Worm (Caenorhabditis elegans) whole organism, late embryonic: ENCODE results near the gene vit-6.

Experiments used
- C08G9.2 ChIP-seq: sonication (generic microtip); optimal IDR thresholded peaks from 2 replicates; lab custom pipeline; 2016; ENCODE audit warnings: mild to moderate bottlenecking, missing genetic modification characterization, moderate library complexity, missing compliant biosample characterization
- C38D4.7 ChIP-seq: fragments of 200-800 bp; sonication (Bioruptor generic); optimal IDR thresholded peaks from 2 replicates; lab custom pipeline; 2018; ENCODE audit warnings: mild to moderate bottlenecking, missing genetic modification characterization, moderate library complexity, missing compliant biosample characterization
- K02D7.2 ChIP-seq: sonication (generic microtip); optimal IDR thresholded peaks from 2 replicates; lab custom pipeline; 2017; ENCODE audit warnings: mild to moderate bottlenecking, missing genetic modification characterization, missing compliant biosample characterization
- K09A11.1 ChIP-seq: sonication (generic microtip); optimal IDR thresholded peaks from 2 replicates; lab custom pipeline; 2017; ENCODE audit warnings: antibody characterized with exemption, mild to moderate bottlenecking, missing genetic modification characterization, missing compliant biosample characterization; ENCODE audit not compliant: insufficient read depth
- T23F11.4 ChIP-seq: fragments of 200-800 bp; sonication (Bioruptor generic); optimal IDR thresholded peaks from 2 replicates; lab custom pipeline; 2018; ENCODE audit warnings: mild to moderate bottlenecking, missing genetic modification characterization, missing compliant biosample characterization
- Y22D7AL.16 ChIP-seq: sonication (generic microtip); optimal IDR thresholded peaks from 2 replicates; lab custom pipeline; 2016; ENCODE audit warnings: missing genetic modification characterization, missing compliant biosample characterization
- ahr-1 ChIP-seq: sonication (generic microtip); optimal IDR thresholded peaks from 2 replicates; lab custom pipeline; 2016; ENCODE audit warnings: missing genetic modification characterization, missing compliant biosample characterization
- ama-1 ChIP-seq: fragments of 150-350 bp; optimal IDR thresholded peaks from 2 replicates; lab custom pipeline; 2014
- ceh-18 ChIP-seq: sonication (generic microtip); optimal IDR thresholded peaks from 2 replicates; lab custom pipeline; 2016; ENCODE audit warnings: missing genetic modification characterization, missing compliant biosample characterization
- ceh-19 ChIP-seq: fragments of 200-800 bp; sonication (Bioruptor generic); optimal IDR thresholded peaks from 2 replicates; lab custom pipeline; 2018; ENCODE audit warnings: mild to moderate bottlenecking, missing genetic modification characterization, missing compliant biosample characterization
- ceh-2 ChIP-seq: sonication (generic microtip); optimal IDR thresholded peaks from 2 replicates; lab custom pipeline; 2016; ENCODE audit warnings: missing genotype, missing genetic modification characterization, missing compliant biosample characterization
- ceh-22 ChIP-seq: sonication (generic microtip); optimal IDR thresholded peaks from 2 replicates; lab custom pipeline; 2017; ENCODE audit warnings: missing biosample characterization, missing genetic modification characterization
- ceh-48 ChIP-seq: sonication (generic microtip); optimal IDR thresholded peaks from 2 replicates; lab custom pipeline; 2016; ENCODE audit warnings: missing genetic modification characterization, inconsistent platforms, missing compliant biosample characterization
- che-1 ChIP-seq: sonication (generic microtip); optimal IDR thresholded peaks from 2 replicates; lab custom pipeline; 2016; ENCODE audit warnings: mild to moderate bottlenecking, missing genetic modification characterization, missing compliant biosample characterization
- elt-2 ChIP-seq: sonication (generic microtip); optimal IDR thresholded peaks from 2 replicates; lab custom pipeline; 2016; ENCODE audit warnings: missing genetic modification reagents, missing genetic modification characterization, missing compliant biosample characterization
- ets-4 ChIP-seq: sonication (generic microtip); optimal IDR thresholded peaks from 2 replicates; lab custom pipeline; 2016; ENCODE audit warnings: missing genetic modification characterization, missing compliant biosample characterization
- fax-1 ChIP-seq: sonication (generic microtip); optimal IDR thresholded peaks from 2 replicates; lab custom pipeline; 2016; ENCODE audit warnings: missing genotype, missing genetic modification characterization, missing compliant biosample characterization
- fkh-10 ChIP-seq: fragments of 150-350 bp; optimal IDR thresholded peaks from 2 replicates; lab custom pipeline; 2014; ENCODE audit warnings: missing biosample characterization, missing genetic modification reagents, missing genetic modification characterization
- hlh-13 ChIP-seq: fragments of 200-800 bp; sonication (Bioruptor generic); optimal IDR thresholded peaks from 2 replicates; lab custom pipeline; 2018; ENCODE audit warnings: mild to moderate bottlenecking, missing genetic modification characterization, missing compliant biosample characterization
- hlh-8 ChIP-seq: sonication (generic microtip); optimal IDR thresholded peaks from 2 replicates; lab custom pipeline; 2016; ENCODE audit warnings: missing genotype, missing genetic modification characterization, missing compliant biosample characterization
- lim-6 ChIP-seq: sonication (generic microtip); optimal IDR thresholded peaks from 2 replicates; lab custom pipeline; 2016; ENCODE audit warnings: missing genetic modification characterization, missing compliant biosample characterization
- lin-11 ChIP-seq: fragments of 200-800 bp; sonication (Bioruptor generic); optimal IDR thresholded peaks from 2 replicates; lab custom pipeline; 2018; ENCODE audit warnings: mild to moderate bottlenecking, missing genetic modification characterization, missing compliant biosample characterization
- madf-2 ChIP-seq: sonication (generic microtip); optimal IDR thresholded peaks from 2 replicates; lab custom pipeline; 2017; ENCODE audit warnings: missing genetic modification characterization, missing compliant biosample characterization
- nhr-232 ChIP-seq: sonication (generic microtip); optimal IDR thresholded peaks from 2 replicates; lab custom pipeline; 2016; ENCODE audit warnings: missing genetic modification characterization, missing compliant biosample characterization
- npax-4 ChIP-seq: sonication (generic microtip); optimal IDR thresholded peaks from 2 replicates; lab custom pipeline; 2016; ENCODE audit warnings: missing genetic modification characterization, missing compliant biosample characterization
- odd-2 ChIP-seq: sonication (generic microtip); optimal IDR thresholded peaks from 2 replicates; lab custom pipeline; 2017; ENCODE audit warnings: antibody characterized with exemption, mild to moderate bottlenecking, missing genetic modification characterization, missing compliant biosample characterization
- pag-3 ChIP-seq: sonication (generic microtip); optimal IDR thresholded peaks from 2 replicates; lab custom pipeline; 2016; ENCODE audit warnings: missing compliant biosample characterization, missing genetic modification characterization, borderline replicate concordance
- pha-2 ChIP-seq: sonication (generic microtip); optimal IDR thresholded peaks from 2 replicates; lab custom pipeline; 2017; ENCODE audit warnings: mild to moderate bottlenecking, missing genetic modification characterization, missing compliant biosample characterization
- pqm-1 ChIP-seq: sonication (generic microtip); optimal IDR thresholded peaks from 2 replicates; lab custom pipeline; 2016; ENCODE audit warnings: missing genetic modification characterization, missing compliant biosample characterization
- sox-2 ChIP-seq: fragments of 200-800 bp; sonication (Bioruptor generic); IDR thresholded peaks from 2 replicates; pipeline ENCODE4 v1.3.6; 2022; ENCODE audit warnings: missing genetic modification reagents, missing genetic modification characterization, missing compliant biosample characterization
- syd-9 ChIP-seq: sonication (generic microtip); optimal IDR thresholded peaks from 2 replicates; lab custom pipeline; 2016; ENCODE audit warnings: mild to moderate bottlenecking, missing genetic modification characterization, moderate library complexity, missing compliant biosample characterization
- tbx-2 ChIP-seq: sonication (generic microtip); optimal IDR thresholded peaks from 2 replicates; lab custom pipeline; 2016; ENCODE audit warnings: missing genetic modification characterization, missing compliant biosample characterization
- tbx-7 ChIP-seq: sonication (generic microtip); optimal IDR thresholded peaks from 2 replicates; lab custom pipeline; 2016; ENCODE audit warnings: missing genotype, missing genetic modification characterization, missing compliant biosample characterization
- unc-42 ChIP-seq: sonication (generic microtip); optimal IDR thresholded peaks from 2 replicates; lab custom pipeline; 2016; ENCODE audit warnings: missing genotype, missing genetic modification characterization, missing compliant biosample characterization
- unc-55 ChIP-seq: sonication (generic microtip); optimal IDR thresholded peaks from 2 replicates; lab custom pipeline; 2017; ENCODE audit warnings: missing biosample characterization, missing genetic modification reagents, missing genetic modification characterization
- ztf-16 ChIP-seq: sonication (generic microtip); optimal IDR thresholded peaks from 2 replicates; lab custom pipeline; 2017; ENCODE audit warnings: missing genetic modification characterization, missing compliant biosample characterization

vit-6 gene

ce11 chrIV:8268024-8268423 is 7.1 kb downstream of the vit-6 start, which contains the start of the genes K07H8.5 and K07H8.8:
Gene K07H8.5 (plus strand): TSS chrIV:8268324.
Gene K07H8.8 (minus strand): TSS chrIV:8268412.
- TF ChIP-seq odd-2 (no peak), fkh-10 (no peak), madf-2 (tag; lab: Kevin White, UChicago) (no peak), tbx-7 (tag; lab: Kevin White, UChicago) (no peak), pqm-1 (tag; lab: Kevin White, UChicago) (no peak)

- TF ChIP-seq npax-4 (tag; lab: Kevin White, UChicago) (no peak), tbx-2 (no peak), K02D7.2 (tag; lab: Kevin White, UChicago) (no peak), syd-9 (no peak), pag-3 (tag; lab: Kevin White, UChicago) (no peak), lin-11 (no peak)
Observed at ce11 chrIV:8273334-8273733, 12.4 kb downstream of the vit-6 start.

DNA sequence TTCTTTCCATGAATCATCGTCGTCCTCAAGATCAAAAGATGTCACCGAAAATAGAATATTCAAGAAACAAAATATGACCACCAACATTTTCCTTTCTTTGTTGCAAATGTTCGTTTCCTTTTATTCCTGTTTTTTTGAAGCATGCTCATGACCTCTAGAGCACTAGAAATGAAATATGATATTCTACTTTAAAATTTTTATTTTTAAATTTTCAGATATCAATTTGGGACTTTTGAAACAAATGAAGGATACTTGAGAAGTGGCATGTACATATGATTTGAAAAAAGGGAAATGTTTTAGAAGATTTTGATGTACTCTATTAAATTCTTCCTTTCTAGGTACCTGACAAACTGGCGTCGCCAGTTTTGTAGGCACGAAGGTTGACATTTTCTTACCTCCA is 14.3 kb downstream of the vit-6 start, which contains the start of gene K07H8.11:
Gene K07H8.11 (minus strand): TSS at position 101 of the 400 bp plus-strand sequence.
- TF ChIP-seq lin-11 (no peak), fax-1 (no peak), hlh-8 (no peak), madf-2 (tag; lab: Kevin White, UChicago) (no peak), elt-2 (tag; lab: Kevin White, UChicago) (no peak), ets-4 (tag; lab: Kevin White, UChicago) (no peak), ceh-2 (tag; lab: Kevin White, UChicago) (no peak), T23F11.4 (GFP tag; lab: Kevin White, UChicago) (no peak), ceh-19 (GFP tag; lab: Kevin White, UChicago) (no peak), ceh-22 (tag; lab: Kevin White, UChicago) (no peak), che-1 (tag; lab: Kevin White, UChicago) (no peak), C08G9.2 (no peak), unc-42 (tag; lab: Kevin White, UChicago) (no peak), K02D7.2 (tag; lab: Kevin White, UChicago) (no peak), ahr-1 (tag; lab: Kevin White, UChicago) (no peak)

DNA sequence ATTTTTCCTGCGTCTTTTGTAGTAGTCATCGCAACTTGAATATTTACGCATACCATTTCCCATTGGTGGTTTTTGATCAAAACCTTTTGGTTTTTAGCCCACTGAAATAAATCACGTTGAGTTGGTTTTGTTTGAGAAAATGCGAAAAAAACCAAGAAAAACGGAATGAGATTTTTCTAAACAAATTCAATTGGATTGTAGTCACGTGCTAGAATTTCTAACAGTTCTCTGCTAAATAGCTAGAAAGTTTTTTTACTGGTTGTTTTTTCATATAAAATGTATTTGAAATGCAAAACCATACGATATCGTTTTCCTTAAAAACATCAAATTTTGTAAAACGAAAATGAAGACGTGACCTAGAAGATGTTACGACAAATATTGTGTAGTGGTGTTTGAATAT is 15.7 kb downstream of the vit-6 start, which contains the start of gene K07H8.12:
Gene K07H8.12 (minus strand): TSS at position 101 of the 400 bp plus-strand sequence.
- no peak for TF ChIP-seq pha-2 (tag; lab: Kevin White, UChicago)
- no peak for TF ChIP-seq che-1 (tag; lab: Kevin White, UChicago)

DNA sequence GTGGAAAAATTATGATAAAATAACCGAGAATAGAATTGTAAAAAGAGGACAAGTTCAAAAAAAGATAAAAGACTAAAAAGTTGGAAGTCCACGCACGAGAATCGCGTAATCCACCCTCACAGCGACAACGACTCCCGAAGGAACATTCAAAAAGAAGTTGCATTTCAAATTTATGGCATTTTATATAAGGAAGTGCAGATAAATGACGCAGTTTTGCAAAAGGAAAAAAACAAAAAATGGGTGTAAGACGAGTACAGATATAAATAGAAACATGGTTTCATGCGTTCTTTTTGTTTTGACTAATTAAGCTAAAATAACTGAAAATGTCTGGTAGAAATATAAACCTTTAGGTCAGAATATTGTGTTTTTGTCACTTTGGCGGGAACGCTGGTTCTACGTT is 22.3 kb downstream of the vit-6 start:
- TF ChIP-seq unc-42 (tag; lab: Kevin White, UChicago) (no peak), lim-6 (tag; lab: Kevin White, UChicago) (no peak), ztf-16 (no peak), ahr-1 (tag; lab: Kevin White, UChicago) (no peak), tbx-7 (tag; lab: Kevin White, UChicago) (no peak), hlh-13 (GFP tag; lab: Kevin White, UChicago) (no peak)

DNA sequence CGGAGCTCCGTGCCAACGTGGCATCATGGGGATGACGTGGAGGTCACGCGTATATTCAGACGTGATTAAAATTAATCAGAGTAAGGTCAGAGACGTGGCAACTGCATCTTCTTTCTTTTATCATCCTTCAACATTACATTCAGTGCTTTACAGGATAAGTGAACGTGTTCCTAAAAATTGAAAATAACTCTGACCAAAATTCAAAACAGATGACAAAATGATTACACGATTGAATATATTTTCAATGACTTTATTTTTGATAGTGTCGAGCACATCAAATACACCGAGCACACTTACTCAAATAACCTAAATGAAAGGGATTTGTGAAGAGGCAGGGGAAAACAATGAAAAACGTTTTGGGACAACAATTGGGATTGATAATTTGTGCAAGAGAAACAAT is 25.4 kb downstream of the vit-6 start, which contains the start of gene K07H8.9:
Gene K07H8.9 (minus strand): TSS at position 125 of the 400 bp plus-strand sequence.
- TF ChIP-seq lim-6 (tag; lab: Kevin White, UChicago), result no peak
- TF ChIP-seq nhr-232 (tag; lab: Kevin White, UChicago), result no peak
- no peak for TF ChIP-seq unc-55
- TF ChIP-seq madf-2 (tag; lab: Kevin White, UChicago), result no peak
- no peak for TF ChIP-seq ama-1
- no peak for TF ChIP-seq ceh-18
- no peak for TF ChIP-seq C38D4.7
- TF ChIP-seq Y22D7AL.16 (tag; lab: Kevin White, UChicago), result no peak
- TF ChIP-seq ceh-48, result no peak
- no peak for TF ChIP-seq ahr-1 (tag; lab: Kevin White, UChicago)
- no peak for TF ChIP-seq C08G9.2
- no peak for TF ChIP-seq fkh-10
- TF ChIP-seq K09A11.1 (tag; lab: Kevin White, UChicago), result no peak
- TF ChIP-seq sox-2 (GFP tag; lab: Robert Waterston, UW), result no peak
